Worm (Caenorhabditis elegans): ENCODE measurements around the gene pals-28.
A peak's percentile ranks its signal among the peaks of the same experiment; 100 is the strongest.

Gene pals-28

ce11 chrIII:4429402-4429801 lies 44.8 kb downstream of the pals-28 start, which contains the start of gene C28A5.6:
Gene C28A5.6 (minus strand): TSS chrIII:4429502.
- TF ChIP-seq lsy-27 (tag; optimal IDR thresholded peaks at IDR 0.05; ENCODE audit: borderline replicate concordance, insufficient read depth) (no peak), ets-4 (GFP tag; optimal IDR thresholded peaks at IDR 0.05) (no peak), C17E4.6 (GFP tag; IDR thresholded peaks at IDR 0.05) (no peak), mes-4 (tag; optimal IDR thresholded peaks at IDR 0.05) (no peak), rec-8 (tag; optimal IDR thresholded peaks at IDR 0.05) (no peak), Y56A3A.18 (GFP tag; IDR thresholded peaks at IDR 0.05) (no peak), bed-1 (GFP tag; IDR thresholded peaks at IDR 0.05) (no peak)

- TF ChIP-seq C17E4.6 (GFP tag; IDR thresholded peaks at IDR 0.05) (no peak), B0261.1 (tag; optimal IDR thresholded peaks at IDR 0.05) (no peak), cebp-2 (GFP tag; IDR thresholded peaks at IDR 0.05) (no peak), cebp-1 (GFP tag; IDR thresholded peaks at IDR 0.05) (no peak), cebp-1 (tag; optimal IDR thresholded peaks at IDR 0.05) (no peak), B0035.1 (tag; optimal IDR thresholded peaks at IDR 0.05) (no peak), unc-130 (GFP tag; optimal IDR thresholded peaks at IDR 0.05) (peak; percentile 79), zfh-2 (GFP tag; conservative IDR thresholded peaks at IDR 0.05) (no peak), lin-26 (GFP tag; IDR thresholded peaks at IDR 0.05) (no peak), let-526 (GFP tag; IDR thresholded peaks at IDR 0.05) (no peak), ztf-25 (GFP tag; IDR thresholded peaks at IDR 0.05) (no peak), him-1 (tag; optimal IDR thresholded peaks at IDR 0.05) (peak; percentile 86), attf-6 (GFP tag; IDR thresholded peaks at IDR 0.05) (no peak), akir-1 (GFP tag; optimal IDR thresholded peaks at IDR 0.05) (no peak), ztf-3 (GFP tag; optimal IDR thresholded peaks at IDR 0.05) (no peak), athp-1 (tag; optimal IDR thresholded peaks at IDR 0.05) (no peak), Y53F4B.3 (GFP tag; IDR thresholded peaks at IDR 0.05) (no peak), F52B5.7 (tag; optimal IDR thresholded peaks at IDR 0.05) (no peak), K12H6.12 (tag; optimal IDR thresholded peaks at IDR 0.05) (no peak), tbx-9 (tag; optimal IDR thresholded peaks at IDR 0.05; ENCODE audit: borderline replicate concordance) (no peak), zim-3 (tag; optimal IDR thresholded peaks at IDR 0.05) (no peak), Y53G8AR.9 (GFP tag; conservative IDR thresholded peaks at IDR 0.05) (no peak), gei-17 (GFP tag; optimal IDR thresholded peaks at IDR 0.05) (no peak), fkh-3 (tag; optimal IDR thresholded peaks at IDR 0.05) (no peak), snpc-1.3 (tag; optimal IDR thresholded peaks at IDR 0.05; ENCODE audit: insufficient read depth) (peak; percentile 81), ztf-28 (GFP tag; IDR thresholded peaks at IDR 0.05) (no peak), lsy-27 (tag; optimal IDR thresholded peaks at IDR 0.05; ENCODE audit: borderline replicate concordance, insufficient read depth) (no peak), B0019.2 (GFP tag; conservative IDR thresholded peaks at IDR 0.05) (no peak), sea-2 (GFP tag; IDR thresholded peaks at IDR 0.05) (no peak), nfya-1 (tag; optimal IDR thresholded peaks at IDR 0.05; ENCODE audit: borderline replicate concordance, insufficient read depth) (no peak), xnd-1 (tag; optimal IDR thresholded peaks at IDR 0.05) (peak; percentile 91), snpc-3.4 (tag; optimal IDR thresholded peaks at IDR 0.05) (peak; percentile 90), F55B11.4 (tag; optimal IDR thresholded peaks at IDR 0.05; ENCODE audit: borderline replicate concordance, insufficient read depth) (no peak), hlh-12 (tag; optimal IDR thresholded peaks at IDR 0.05) (no peak), ceh-100 (GFP tag; IDR thresholded peaks at IDR 0.05) (no peak), ZK185.1 (tag; optimal IDR thresholded peaks at IDR 0.05; ENCODE audit: poor library complexity, severe bottlenecking) (no peak), mel-28 (tag; optimal IDR thresholded peaks at IDR 0.05; ENCODE audit: borderline replicate concordance) (no peak), F33H1.4 (GFP tag; IDR thresholded peaks at IDR 0.05) (peak; percentile 95), rcor-1 (GFP tag; IDR thresholded peaks at IDR 0.05) (peak; percentile 7; the same call in 1 of the 2 replicates), unc-62 (GFP tag; optimal IDR thresholded peaks at IDR 0.05) (no peak), ztf-18 (tag; optimal IDR thresholded peaks at IDR 0.05) (no peak)
Measured at ce11 chrIII:4434294-4434781, 49.8 kb downstream of the pals-28 start, which contains the start of gene C28A5.1. Gene C28A5.1 (minus strand): TSS chrIII:4434344.
